Worm (Caenorhabditis elegans) whole organism, late embryonic: Measurements from ENCODE around the gene nas-24.
A peak's percentile ranks its signal among the peaks of the same experiment; 100 is the strongest.

ENCODE experiments used
- fax-1 ChIP-seq: sonication (generic microtip); optimal IDR thresholded peaks from 2 replicates; lab custom pipeline; 2016; ENCODE audit warnings: missing genotype, missing genetic modification characterization, missing compliant biosample characterization
- fkh-10 ChIP-seq: fragments of 150-350 bp; optimal IDR thresholded peaks from 2 replicates; lab custom pipeline; 2014; ENCODE audit warnings: missing biosample characterization, missing genetic modification reagents, missing genetic modification characterization
- fkh-6 ChIP-seq: sonication (generic microtip); optimal IDR thresholded peaks from 2 replicates; lab custom pipeline; 2016; ENCODE audit warnings: missing genetic modification characterization, missing compliant biosample characterization
- nfya-1 ChIP-seq: sonication (generic microtip); optimal IDR thresholded peaks from 2 replicates; lab custom pipeline; 2017; ENCODE audit warnings: missing genetic modification characterization, mild to moderate bottlenecking, missing compliant biosample characterization, antibody characterized with exemption, moderate library complexity
- rnt-1 ChIP-seq: sonication (generic microtip); optimal IDR thresholded peaks from 2 replicates; lab custom pipeline; 2016; ENCODE audit warnings: missing genetic modification characterization, missing compliant biosample characterization
- tbx-2 ChIP-seq: sonication (generic microtip); optimal IDR thresholded peaks from 2 replicates; lab custom pipeline; 2016; ENCODE audit warnings: missing genetic modification characterization, missing compliant biosample characterization

DNA sequence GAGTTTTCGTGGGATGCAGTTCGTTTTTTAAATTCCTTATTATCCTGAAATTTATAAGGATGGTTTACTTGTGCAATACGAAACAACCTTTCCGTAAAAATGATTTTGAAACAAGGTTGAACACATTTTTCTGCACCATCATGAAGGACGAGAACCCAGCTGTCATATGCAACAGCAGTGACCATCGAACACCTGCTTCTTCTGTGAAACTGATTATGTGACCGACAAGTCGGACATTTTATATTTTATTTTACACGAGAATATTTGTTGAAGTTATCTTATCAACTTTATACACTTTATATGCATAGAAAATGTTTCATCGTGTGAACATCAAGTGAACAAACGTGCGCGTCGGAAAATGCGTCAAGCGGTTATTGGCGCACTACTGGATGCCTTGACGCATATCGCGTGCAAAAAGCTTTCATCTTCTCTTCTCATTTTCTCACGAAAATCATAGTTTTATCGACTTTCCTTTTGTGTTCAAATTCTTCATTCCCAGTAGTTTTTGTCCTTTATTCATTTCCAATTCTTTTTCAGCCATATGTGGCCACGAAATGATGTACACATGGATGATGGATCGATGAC is 49.7 kb downstream of the nas-24 start, which contains the start of gene sel-10:
- peak; percentile 11 for TF ChIP-seq rnt-1
- no peak for TF ChIP-seq fax-1 (tag; lab: Kevin White, UChicago)
- TF ChIP-seq fkh-6 (tag; lab: Kevin White, UChicago): no peak
- TF ChIP-seq tbx-2 (tag; lab: Kevin White, UChicago): peak; percentile 19
- peak; percentile 25 for TF ChIP-seq nfya-1
- no peak for TF ChIP-seq fkh-10 (GFP tag; lab: Kevin White, UChicago)
